Fruit fly (Drosophila melanogaster): ENCODE results near the gene Col4a1.

dm6 chr2L:5042076-5042475 lies 12.7 kb downstream of the Col4a1 start:
- TF ChIP-seq CTCF (optimal IDR thresholded peaks at IDR 0.05): no peak
- no peak for TF ChIP-seq CG8478 (optimal IDR thresholded peaks at IDR 0.05)

Measured in S2 (cell line).